Fruit fly (Drosophila melanogaster): ENCODE results near the gene CG17549.

dm6 chr2L:19389749-19390148 lies at the start of gene CG17549:
- TF ChIP-seq CG8632 (GFP tag; optimal IDR thresholded peaks at IDR 0.05) (no peak), Ets96B (tag; optimal IDR thresholded peaks at IDR 0.05) (no peak), CG32006 (GFP tag; optimal IDR thresholded peaks at IDR 0.05) (no peak), vri (GFP tag; optimal IDR thresholded peaks at IDR 0.05) (no peak), CG6163 (GFP tag; IDR thresholded peaks at IDR 0.05) (no peak), CG16779 (tag; optimal IDR thresholded peaks at IDR 0.05) (no peak), Lpt (GFP tag; optimal IDR thresholded peaks at IDR 0.05) (no peak), spab (GFP tag; optimal IDR thresholded peaks at IDR 0.05) (no peak), salr (GFP tag; optimal IDR thresholded peaks at IDR 0.05) (no peak), fd59A (GFP tag; optimal IDR thresholded peaks at IDR 0.05) (no peak), svp (GFP tag) (no peak), eg (GFP tag; IDR thresholded peaks at IDR 0.05) (no peak), Sox14 (GFP tag; optimal IDR thresholded peaks at IDR 0.05) (no peak), OdsH (GFP tag; optimal IDR thresholded peaks at IDR 0.05) (no peak)
